Fruit fly (Drosophila melanogaster): ENCODE results near the gene CG32262.

The CG32262 gene

dm6 chr3L:3760395-3760997 lies 49.5 kb downstream of the CG32262 start (continued):
- TF ChIP-seq CG3065 (GFP tag; optimal IDR thresholded peaks at IDR 0.05) (no peak), CG9437 (GFP tag; optimal IDR thresholded peaks at IDR 0.05) (no peak), CG8944 (GFP tag; optimal IDR thresholded peaks at IDR 0.05) (no peak), Hr51 (GFP tag; optimal IDR thresholded peaks at IDR 0.05) (peak in 1 of 2 experiments; percentile 63), Spps (tag; optimal IDR thresholded peaks at IDR 0.05) (no peak), zfh2 (GFP tag; optimal IDR thresholded peaks at IDR 0.05) (peak; percentile 12), pros (GFP tag; optimal IDR thresholded peaks at IDR 0.05) (no peak), ato (GFP tag; IDR thresholded peaks at IDR 0.05; ENCODE audit: partially characterized antibody) (no peak), CG15479 (GFP tag; optimal IDR thresholded peaks at IDR 0.05) (no peak), Lhr (GFP tag; optimal IDR thresholded peaks at IDR 0.05) (no peak), CG17912 (GFP tag; optimal IDR thresholded peaks at IDR 0.05) (no peak), rib (GFP tag; IDR thresholded peaks at IDR 0.05) (no peak), CG9797 (GFP tag; optimal IDR thresholded peaks at IDR 0.05) (no peak), CG16779 (GFP tag; IDR thresholded peaks at IDR 0.05) (no peak), luna (GFP tag; optimal IDR thresholded peaks at IDR 0.05) (no peak), Lim3 (GFP tag; IDR thresholded peaks at IDR 0.05) (no peak), CG1603 (tag; optimal IDR thresholded peaks at IDR 0.05) (no peak), sens-2 (GFP tag; IDR thresholded peaks at IDR 0.05) (no peak), Taf1 (GFP tag; IDR thresholded peaks at IDR 0.05) (no peak), CG31224 (GFP tag; IDR thresholded peaks at IDR 0.05) (0 out of 2 replicates have a peak, but pooled peaks have one; percentile 13), lbe (GFP tag; optimal IDR thresholded peaks at IDR 0.05) (no peak), CG6689 (GFP tag; IDR thresholded peaks at IDR 0.05) (0 out of 2 replicates have a peak, but pooled peaks have one; percentile 11), CG17802 (tag; optimal IDR thresholded peaks at IDR 0.05) (no peak), Neu2 (GFP tag; optimal IDR thresholded peaks at IDR 0.05; ENCODE audit: borderline replicate concordance) (no peak), CG2120 (GFP tag; optimal IDR thresholded peaks at IDR 0.05) (peak; percentile 75), bab2 (GFP tag; optimal IDR thresholded peaks at IDR 0.05) (peak; percentile 16), kay (GFP tag; optimal IDR thresholded peaks at IDR 0.05) (no peak), CG31365 (tag; optimal IDR thresholded peaks at IDR 0.05) (no peak), CG8359 (GFP tag; optimal IDR thresholded peaks at IDR 0.05; ENCODE audit: borderline replicate concordance) (no peak), gce (GFP tag; IDR thresholded peaks at IDR 0.05) (no peak), slp2 (GFP tag; optimal IDR thresholded peaks at IDR 0.05) (no peak), bcd (GFP tag; optimal IDR thresholded peaks at IDR 0.05) (no peak), CG9817 (tag; optimal IDR thresholded peaks at IDR 0.05) (no peak), crc (GFP tag; optimal IDR thresholded peaks at IDR 0.05) (peak; percentile 30), az2 (GFP tag; optimal IDR thresholded peaks at IDR 0.05) (no peak), gro (GFP tag; optimal IDR thresholded peaks at IDR 0.05) (peak; percentile 55), mirr (GFP tag; optimal IDR thresholded peaks at IDR 0.05) (peak; percentile 24), MESR4 (GFP tag; optimal IDR thresholded peaks at IDR 0.05) (no peak), crol (GFP tag; IDR thresholded peaks at IDR 0.05) (peak; percentile 71), otp (GFP tag; IDR thresholded peaks at IDR 0.05) (no peak), CG16863 (GFP tag; optimal IDR thresholded peaks at IDR 0.05) (no peak), gcm (GFP tag; optimal IDR thresholded peaks at IDR 0.05) (no peak), Dref (GFP tag; IDR thresholded peaks at IDR 0.05) (no peak), trem (tag; optimal IDR thresholded peaks at IDR 0.05) (no peak), CG4360 (GFP tag; IDR thresholded peaks at IDR 0.05) (no peak), ci (GFP tag; IDR thresholded peaks at IDR 0.05) (no peak), Doc2 (GFP tag; IDR thresholded peaks at IDR 0.05) (no peak), Awh (GFP tag; IDR thresholded peaks at IDR 0.05) (no peak), CG7271 (tag; optimal IDR thresholded peaks at IDR 0.05) (no peak), CG2199 (GFP tag; IDR thresholded peaks at IDR 0.05) (no peak), CG30020 (tag; optimal IDR thresholded peaks at IDR 0.05) (no peak)
